Fruit fly (Drosophila melanogaster): Measurements from ENCODE around the gene Srp54k.

Srp54k gene

dm6 chr3L:5182994-5183566 lies 30.6 kb downstream of the Srp54k start (continued):
- TF ChIP-seq CG3163 (GFP tag; optimal IDR thresholded peaks at IDR 0.05) (no peak), zen2 (GFP tag; IDR thresholded peaks at IDR 0.05; ENCODE audit: partially characterized antibody) (no peak), trh (GFP tag; optimal IDR thresholded peaks at IDR 0.05) (no peak), TFAM (GFP tag; optimal IDR thresholded peaks at IDR 0.05) (no peak), ab (GFP tag; optimal IDR thresholded peaks at IDR 0.05) (no peak), CG6654 (GFP tag; optimal IDR thresholded peaks at IDR 0.05) (no peak), CG13287 (GFP tag; IDR thresholded peaks at IDR 0.05; ENCODE audit: partially characterized antibody) (no peak), CG4854 (GFP tag; optimal IDR thresholded peaks at IDR 0.05) (no peak), Ravus (GFP tag; IDR thresholded peaks at IDR 0.05) (no peak; the same call in 1 of the 2 replicates), CG18599 (GFP tag; optimal IDR thresholded peaks at IDR 0.05) (peak; percentile 15), grau (tag; optimal IDR thresholded peaks at IDR 0.05) (peak; percentile 7), CG3847 (GFP tag; IDR thresholded peaks at IDR 0.05) (no peak), stwl (tag; optimal IDR thresholded peaks at IDR 0.05) (no peak), CG32767 (GFP tag; IDR thresholded peaks at IDR 0.05) (no peak), az2 (GFP tag; optimal IDR thresholded peaks at IDR 0.05) (peak; percentile 8), CG31224 (GFP tag; IDR thresholded peaks at IDR 0.05) (no peak), CG1832 (GFP tag; optimal IDR thresholded peaks at IDR 0.05) (no peak), fd102C (GFP tag; optimal IDR thresholded peaks at IDR 0.05) (no peak), fd64A (GFP tag; optimal IDR thresholded peaks at IDR 0.05) (no peak), CG1602 (GFP tag; optimal IDR thresholded peaks at IDR 0.05) (no peak), ssp (GFP tag; IDR thresholded peaks at IDR 0.05) (no peak), Stat92E (GFP tag; optimal IDR thresholded peaks at IDR 0.05) (no peak), bab2 (GFP tag; optimal IDR thresholded peaks at IDR 0.05) (no peak), psq (GFP tag; optimal IDR thresholded peaks at IDR 0.05) (no peak), CG18764 (GFP tag; optimal IDR thresholded peaks at IDR 0.05) (no peak), CG34422 (GFP tag; IDR thresholded peaks at IDR 0.05) (no peak), CG6254 (GFP tag; optimal IDR thresholded peaks at IDR 0.05) (no peak), Chrac-16 (GFP tag; optimal IDR thresholded peaks at IDR 0.05) (no peak), D19B (GFP tag; optimal IDR thresholded peaks at IDR 0.05) (no peak), CG16813 (GFP tag; IDR thresholded peaks at IDR 0.05; ENCODE audit: partially characterized antibody) (no peak), CG16815 (GFP tag; optimal IDR thresholded peaks at IDR 0.05) (no peak), zen (tag; optimal IDR thresholded peaks at IDR 0.05) (no peak), Meics (GFP tag; optimal IDR thresholded peaks at IDR 0.05) (peak; percentile 3), CG5180 (GFP tag; optimal IDR thresholded peaks at IDR 0.05) (no peak), Oaz (GFP tag; IDR thresholded peaks at IDR 0.05) (no peak), ems (GFP tag; optimal IDR thresholded peaks at IDR 0.05) (no peak), Gsc (GFP tag; IDR thresholded peaks at IDR 0.05) (no peak), NC2β (GFP tag; optimal IDR thresholded peaks at IDR 0.05) (no peak), Mad (GFP tag; optimal IDR thresholded peaks at IDR 0.05) (no peak), pho (GFP tag; optimal IDR thresholded peaks at IDR 0.05) (no peak), sna (GFP tag; IDR thresholded peaks at IDR 0.05; ENCODE audit: partially characterized antibody) (no peak), CG6272 (GFP tag; IDR thresholded peaks at IDR 0.05) (no peak), Taf1 (GFP tag; IDR thresholded peaks at IDR 0.05) (no peak), zf30C (GFP tag; optimal IDR thresholded peaks at IDR 0.05) (no peak), CG2889 (GFP tag; IDR thresholded peaks at IDR 0.05) (no peak), nau (GFP tag; optimal IDR thresholded peaks at IDR 0.05) (no peak), tgo (GFP tag; IDR thresholded peaks at IDR 0.05) (no peak), stc (GFP tag; IDR thresholded peaks at IDR 0.05) (no peak), cwo (GFP tag; optimal IDR thresholded peaks at IDR 0.05) (peak; percentile 20), Dfd (GFP tag; optimal IDR thresholded peaks at IDR 0.05) (no peak), CG33213 (GFP tag; optimal IDR thresholded peaks at IDR 0.05) (no peak)

All from whole organism, embryonic.